Worm (Caenorhabditis elegans) whole organism, L4 larva: Measurements from ENCODE around the gene T21D12.12.
A peak's percentile ranks its signal among the peaks of the same experiment; 100 is the strongest.

Experiments used
- D1046.2 ChIP-seq: fragments of 200-800 bp; sonication (Bioruptor generic); IDR thresholded peaks from 2 replicates; pipeline ENCODE4 v1.3.6; 2022; ENCODE audit warnings: missing genetic modification characterization, missing compliant biosample characterization
- F10B5.3 ChIP-seq: sonication (generic microtip); optimal IDR thresholded peaks from 2 replicates; lab custom pipeline; 2016; ENCODE audit warnings: mild to moderate bottlenecking, missing genetic modification characterization, missing compliant biosample characterization
- F37D6.2 ChIP-seq: sonication (generic microtip); optimal IDR thresholded peaks from 2 replicates; lab custom pipeline; 2016; ENCODE audit warnings: mild to moderate bottlenecking, missing genetic modification characterization, missing compliant biosample characterization
- F44E2.7 ChIP-seq: fragments of 200-800 bp; sonication (Bioruptor generic); IDR thresholded peaks from 2 replicates; pipeline ENCODE4 v2.1.2; 2022; ENCODE audit warnings: missing genetic modification characterization, missing compliant biosample characterization
- F49E8.2 ChIP-seq: sonication (generic microtip); optimal IDR thresholded peaks from 2 replicates; lab custom pipeline; 2016; ENCODE audit warnings: missing compliant biosample characterization, mild to moderate bottlenecking, missing genetic modification characterization, borderline replicate concordance
- R02D3.7 ChIP-seq: fragments of 150-350 bp; sonication (generic microtip); optimal IDR thresholded peaks from 3 replicates; lab custom pipeline; 2014; ENCODE audit warnings: missing biosample characterization, missing genetic modification characterization
- T26A8.4 ChIP-seq: fragments of 200-800 bp; sonication (Bioruptor generic); IDR thresholded peaks from 2 replicates; pipeline ENCODE4 v1.3.6; 2022; ENCODE audit warnings: missing genetic modification characterization, missing compliant biosample characterization
- Y105C5A.15 ChIP-seq: fragments of 200-800 bp; sonication (Bioruptor generic); IDR thresholded peaks from 2 replicates; pipeline ENCODE4 v1.3.6; 2022; ENCODE audit warnings: missing genetic modification characterization, missing compliant biosample characterization
- Y48G9A.11 ChIP-seq: fragments of 200-800 bp; sonication (Bioruptor generic); IDR thresholded peaks from 2 replicates; pipeline ENCODE4 v1.3.6; 2022; ENCODE audit warnings: missing genetic modification reagents, missing genetic modification characterization, missing compliant biosample characterization
- ZK337.2 ChIP-seq: fragments of 200-800 bp; sonication (Bioruptor generic); IDR thresholded peaks from 2 replicates; pipeline ENCODE4 v1.3.6; 2022; ENCODE audit warnings: missing genetic modification reagents, missing genetic modification characterization, missing compliant biosample characterization
- ZK546.5 ChIP-seq, 2 experiments: sonication (generic microtip); optimal IDR thresholded peaks; 2 replicates each; lab custom pipeline; 2017; ENCODE audit warnings: missing biosample characterization in 2 of 2, missing genetic modification characterization in 2 of 2
- aha-1 ChIP-seq: fragments of 150-350 bp; peaks from one replicate; lab custom pipeline; 2014; ENCODE audit warnings: missing biosample characterization, missing genetic modification characterization
- aly-2 ChIP-seq: sonication (generic microtip); optimal IDR thresholded peaks from 2 replicates; lab custom pipeline; 2018; ENCODE audit warnings: missing biosample characterization, missing genetic modification characterization
- ama-1 ChIP-seq: fragments of 150-350 bp; optimal IDR thresholded peaks from 2 replicates; lab custom pipeline; 2014; ENCODE audit warnings: inconsistent platforms, mixed read lengths
- arid-1 ChIP-seq: fragments of 200-800 bp; sonication (Bioruptor generic); conservative IDR thresholded peaks from 2 replicates; pipeline ENCODE4 v1.3.6; 2022; ENCODE audit warnings: missing genetic modification reagents, missing genetic modification characterization, missing compliant biosample characterization
- ceh-44 ChIP-seq: fragments of 200-800 bp; sonication (Bioruptor generic); IDR thresholded peaks from 2 replicates; pipeline ENCODE4 v1.3.6; 2022; ENCODE audit warnings: missing genetic modification reagents, missing genetic modification characterization, missing compliant biosample characterization
- cey-2 ChIP-seq: sonication (generic microtip); optimal IDR thresholded peaks from 3 replicates; lab custom pipeline; 2017; ENCODE audit warnings: missing genetic modification characterization, mild to moderate bottlenecking, missing compliant biosample characterization, antibody characterized with exemption, borderline replicate concordance; ENCODE audit not compliant: insufficient read depth
- daf-12 ChIP-seq: fragments of 150-350 bp; optimal IDR thresholded peaks from 2 replicates; lab custom pipeline; 2014; ENCODE audit warnings: missing biosample characterization, missing genetic modification reagents, missing genetic modification characterization
- daf-16 ChIP-seq, 3 experiments: sonication (generic microtip); optimal IDR thresholded peaks; 2 replicates each; lab custom pipeline; 2016 to 2017; ENCODE audit warnings: missing genetic modification characterization in 3 of 3, missing genetic modification reagents in 3 of 3, mild to moderate bottlenecking in 2 of 3, missing compliant biosample characterization in 2 of 3, missing biosample characterization in 1 of 3, moderate library complexity in 1 of 3
- daf-8 ChIP-seq: fragments of 200-800 bp; sonication (Bioruptor generic); IDR thresholded peaks from 2 replicates; pipeline ENCODE4 v1.3.6; 2022; ENCODE audit warnings: missing genetic modification characterization, missing compliant biosample characterization
- dmd-9 ChIP-seq: fragments of 200-800 bp; sonication (Bioruptor generic); IDR thresholded peaks from 2 replicates; pipeline ENCODE4 v1.3.6; 2022; ENCODE audit warnings: missing genetic modification reagents, missing genetic modification characterization, missing compliant biosample characterization
- dpl-1 ChIP-seq: fragments of 150-350 bp; optimal IDR thresholded peaks from 2 replicates; lab custom pipeline; 2014; ENCODE audit warnings: missing biosample characterization, missing genetic modification reagents, missing genetic modification characterization
- duxl-1 ChIP-seq: sonication (generic microtip); optimal IDR thresholded peaks from 2 replicates; lab custom pipeline; 2016; ENCODE audit warnings: mild to moderate bottlenecking, missing genetic modification characterization, moderate library complexity, missing compliant biosample characterization; ENCODE audit not compliant: poor library complexity
- egl-27 ChIP-seq: sonication (generic microtip); optimal IDR thresholded peaks from 3 replicates; lab custom pipeline; 2017; ENCODE audit warnings: missing biosample characterization, missing genetic modification reagents, missing genetic modification characterization
- fos-1 ChIP-seq: fragments of 150-350 bp; optimal IDR thresholded peaks from 2 replicates; lab custom pipeline; 2014; ENCODE audit warnings: missing biosample characterization, missing genetic modification characterization
- gei-8 ChIP-seq: fragments of 200-800 bp; sonication (Bioruptor generic); optimal IDR thresholded peaks from 2 replicates; lab custom pipeline; 2018; ENCODE audit warnings: mild to moderate bottlenecking, missing genetic modification characterization, missing compliant biosample characterization
- hif-1 ChIP-seq, 2 experiments: sonication (generic microtip); optimal IDR thresholded peaks; 2 replicates each; lab custom pipeline; 2016 to 2017; ENCODE audit warnings: missing compliant biosample characterization in 2 of 2, missing genetic modification characterization in 2 of 2, missing genetic modification reagents in 2 of 2, missing genotype in 2 of 2, mild to moderate bottlenecking in 1 of 2
- hlh-11 ChIP-seq: fragments of 200-800 bp; sonication (Bioruptor generic); optimal IDR thresholded peaks from 2 replicates; lab custom pipeline; 2018; ENCODE audit warnings: mild to moderate bottlenecking, missing genetic modification characterization, missing compliant biosample characterization
- hlh-30 ChIP-seq: sonication (generic microtip); optimal IDR thresholded peaks from 2 replicates; lab custom pipeline; 2017; ENCODE audit warnings: antibody characterized with exemption, mild to moderate bottlenecking, missing genetic modification characterization, missing compliant biosample characterization; ENCODE audit not compliant: insufficient read depth
- lim-7 ChIP-seq: fragments of 200-800 bp; sonication (Bioruptor generic); IDR thresholded peaks from 2 replicates; pipeline ENCODE4 v1.3.6; 2022; ENCODE audit warnings: missing genetic modification characterization, missing compliant biosample characterization
- lin-1 ChIP-seq: fragments of 200-800 bp; sonication (Bioruptor generic); IDR thresholded peaks from 2 replicates; pipeline ENCODE4 v1.3.6; 2022; ENCODE audit warnings: missing genetic modification reagents, missing genetic modification characterization, missing compliant biosample characterization
- lin-29 ChIP-seq: fragments of 200-800 bp; sonication (Bioruptor generic); IDR thresholded peaks from 2 replicates; pipeline ENCODE4 v1.3.6; 2022; ENCODE audit warnings: missing genetic modification reagents, missing genetic modification characterization, missing compliant biosample characterization
- lin-39 ChIP-seq: fragments of 150-350 bp; optimal IDR thresholded peaks from 2 replicates; lab custom pipeline; 2014; ENCODE audit warnings: missing biosample characterization, missing genetic modification reagents, missing genetic modification characterization
- lsy-2 ChIP-seq, 2 experiments: fragments of 150-350 bp in 1 of 2; sonication (generic microtip) in 1 of 2; optimal IDR thresholded peaks; 2 replicates each; lab custom pipeline; 2014 to 2017; ENCODE audit warnings: missing biosample characterization in 2 of 2, missing genetic modification characterization in 2 of 2
- madf-5 ChIP-seq, 2 experiments: fragments of 200-800 bp; sonication (Bioruptor generic); IDR thresholded peaks; 2 replicates each; pipeline ENCODE4 v1.3.6; 2022; ENCODE audit warnings: missing compliant biosample characterization in 2 of 2, missing genetic modification characterization in 2 of 2
- mdl-1 ChIP-seq, 2 experiments: fragments of 150-350 bp in 1 of 2; sonication (generic microtip) in 1 of 2; optimal IDR thresholded peaks; 2 replicates each; lab custom pipeline; 2014 to 2017; ENCODE audit warnings: missing biosample characterization in 2 of 2, missing genetic modification characterization in 2 of 2
- mep-1 ChIP-seq: fragments of 150-350 bp; sonication (generic microtip); optimal IDR thresholded peaks from 3 replicates; lab custom pipeline; 2014; ENCODE audit warnings: missing biosample characterization, missing genetic modification characterization
- mxl-2 ChIP-seq: fragments of 200-800 bp; sonication (Bioruptor generic); conservative IDR thresholded peaks from 2 replicates; pipeline ENCODE4 v1.3.6; 2022; ENCODE audit warnings: missing genetic modification reagents, missing genetic modification characterization, missing compliant biosample characterization
- nhr-102 ChIP-seq: sonication (generic microtip); optimal IDR thresholded peaks from 2 replicates; lab custom pipeline; 2016; ENCODE audit warnings: mild to moderate bottlenecking, missing genetic modification characterization, moderate library complexity, missing compliant biosample characterization
- nhr-11 ChIP-seq: fragments of 150-350 bp; optimal IDR thresholded peaks from 2 replicates; lab custom pipeline; 2014; ENCODE audit warnings: missing biosample characterization, missing genetic modification characterization
- nhr-25 ChIP-seq: sonication (generic microtip); optimal IDR thresholded peaks from 2 replicates; lab custom pipeline; 2017; ENCODE audit warnings: missing genetic modification characterization, mild to moderate bottlenecking, missing compliant biosample characterization, antibody characterized with exemption, moderate library complexity, borderline replicate concordance; ENCODE audit not compliant: insufficient read depth
- nhr-28 ChIP-seq: fragments of 150-350 bp; optimal IDR thresholded peaks from 2 replicates; lab custom pipeline; 2014; ENCODE audit warnings: missing biosample characterization, missing genetic modification characterization
- nhr-48 ChIP-seq: sonication (generic microtip); optimal IDR thresholded peaks from 2 replicates; lab custom pipeline; 2016; ENCODE audit warnings: mild to moderate bottlenecking, missing genetic modification characterization, missing compliant biosample characterization
- nhr-6 ChIP-seq: fragments of 150-350 bp; optimal IDR thresholded peaks from 2 replicates; lab custom pipeline; 2014; ENCODE audit warnings: missing biosample characterization, missing genetic modification characterization
- php-3 ChIP-seq: fragments of 200-800 bp; sonication (Bioruptor generic); IDR thresholded peaks from 2 replicates; pipeline ENCODE4 v1.3.6; 2022; ENCODE audit warnings: missing genetic modification reagents, missing genetic modification characterization, missing compliant biosample characterization
- pqm-1 ChIP-seq: sonication (generic microtip); optimal IDR thresholded peaks from 2 replicates; lab custom pipeline; 2017; ENCODE audit warnings: missing biosample characterization, missing genetic modification characterization
- saeg-2 ChIP-seq: fragments of 200-800 bp; sonication (Bioruptor generic); IDR thresholded peaks from 2 replicates; pipeline ENCODE4 v1.3.6; 2022; ENCODE audit warnings: missing genetic modification reagents, missing genetic modification characterization, missing compliant biosample characterization
- skn-1 ChIP-seq: fragments of 150-350 bp; optimal IDR thresholded peaks from 2 replicates; lab custom pipeline; 2014; ENCODE audit warnings: missing biosample characterization, missing genetic modification characterization
- snpc-4 ChIP-seq: fragments of 150-350 bp; optimal IDR thresholded peaks from 2 replicates; lab custom pipeline; 2014; ENCODE audit warnings: missing biosample characterization, missing genetic modification characterization
- spr-3 ChIP-seq: fragments of 200-800 bp; sonication (Bioruptor generic); optimal IDR thresholded peaks from 2 replicates; lab custom pipeline; 2018; ENCODE audit warnings: mild to moderate bottlenecking, missing genetic modification characterization, missing compliant biosample characterization
- zip-11 ChIP-seq: fragments of 200-800 bp; sonication (Bioruptor generic); IDR thresholded peaks from 2 replicates; pipeline ENCODE4 v1.3.6; 2022; ENCODE audit warnings: missing genetic modification characterization, missing compliant biosample characterization

T21D12.12 gene

DNA sequence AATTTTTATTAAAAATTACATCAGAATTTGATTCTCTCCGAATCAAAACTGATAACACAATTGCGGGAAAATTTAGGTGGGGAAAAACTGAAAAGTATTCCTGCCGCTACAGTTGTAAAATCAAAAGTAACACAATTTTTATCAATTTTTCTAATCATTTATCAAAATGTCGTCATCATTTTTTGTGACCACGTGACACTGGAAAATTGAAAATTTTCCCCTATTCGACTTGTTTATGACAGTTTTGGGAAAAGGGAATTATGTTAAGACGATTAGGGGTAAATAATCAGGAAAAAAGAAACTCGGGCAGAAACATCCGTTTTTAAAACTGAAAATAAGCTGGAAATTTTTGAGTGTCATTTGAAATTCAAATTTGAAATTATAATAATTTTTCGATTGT, 30.6 kb downstream of the T21D12.12 start:
- TF ChIP-seq nhr-28 (peak; percentile 80), nhr-11 (tag; lab: Kevin White, UChicago) (no peak), lin-29 (GFP tag; lab: Robert Waterston, UW) (no peak), aha-1 (tag; lab: Kevin White, UChicago) (no peak), spr-3 (GFP tag; lab: Kevin White, UChicago) (no peak), daf-12 (no peak), pqm-1 (tag; lab: Kevin White, UChicago) (peak; percentile 57), hif-1 (tag; optimal IDR thresholded peaks at IDR 0.05; lab: Kevin White, UChicago) (no peak), nhr-25 (tag; lab: Kevin White, UChicago) (no peak), mxl-2 (GFP tag; lab: Robert Waterston, UW) (no peak), dmd-9 (no peak), arid-1 (GFP tag; lab: Robert Waterston, UW) (no peak), lin-1 (GFP tag; lab: Robert Waterston, UW) (no peak), snpc-4 (tag; lab: Kevin White, UChicago) (no peak), F44E2.7 (GFP tag; lab: Robert Waterston, UW) (no peak), lin-39 (tag; lab: Kevin White, UChicago) (no peak), duxl-1 (tag; lab: Kevin White, UChicago) (no peak), gei-8 (GFP tag; lab: Kevin White, UChicago) (no peak), ZK546.5 (tag; optimal IDR thresholded peaks at IDR 0.05; lab: Kevin White, UChicago) (no peak), ZK337.2 (GFP tag; lab: Robert Waterston, UW) (no peak), egl-27 (no peak), zip-11 (GFP tag; lab: Robert Waterston, UW) (no peak), nhr-48 (tag; lab: Kevin White, UChicago) (peak; percentile 66), hlh-11 (peak; percentile 83), madf-5 (GFP tag; IDR thresholded peaks at IDR 0.05; lab: Robert Waterston, UW) (no peak), mdl-1 (tag; optimal IDR thresholded peaks at IDR 0.05; lab: Kevin White, UChicago) (peak in 1 of 2 experiments; percentile 43), nhr-6 (tag; lab: Kevin White, UChicago) (no peak), lsy-2 (tag; optimal IDR thresholded peaks at IDR 0.05; lab: Kevin White, UChicago) (peak in 1 of 2 experiments; percentile 9), Y48G9A.11 (GFP tag; lab: Robert Waterston, UW) (no peak), lim-7 (no peak), nhr-102 (tag; lab: Kevin White, UChicago) (peak; percentile 38), F49E8.2 (tag; lab: Kevin White, UChicago) (no peak), aly-2 (tag; lab: Kevin White, UChicago) (no peak), daf-8 (no peak), cey-2 (tag; lab: Kevin White, UChicago) (peak; percentile 24), fos-1 (tag; lab: Kevin White, UChicago) (no peak), php-3 (GFP tag; lab: Robert Waterston, UW) (peak; percentile 78; the same call in 1 of the 2 replicates), ama-1 (lab: Kevin White, UChicago) (no peak), D1046.2 (GFP tag; lab: Robert Waterston, UW) (no peak), skn-1 (tag; lab: Kevin White, UChicago) (no peak), ceh-44 (GFP tag; lab: Robert Waterston, UW) (no peak), F10B5.3 (no peak), F37D6.2 (no peak), dpl-1 (GFP tag; lab: Kevin White, UChicago) (no peak), mep-1 (tag; lab: Kevin White, UChicago) (peak; percentile 23), daf-16 (GFP tag; optimal IDR thresholded peaks at IDR 0.05; lab: Kevin White, UChicago) (peak in 1 of 2 experiments; percentile 65), daf-16 (tag; optimal IDR thresholded peaks at IDR 0.05; lab: Kevin White, UChicago) (peak; percentile 99), saeg-2 (GFP tag; lab: Robert Waterston, UW) (no peak), R02D3.7 (tag; lab: Kevin White, UChicago) (no peak), hlh-30 (tag; lab: Kevin White, UChicago) (peak; percentile 66), T26A8.4 (GFP tag; lab: Robert Waterston, UW) (no peak), Y105C5A.15 (GFP tag; lab: Robert Waterston, UW) (no peak)
